Worm (Caenorhabditis elegans) whole organism, late embryonic: ENCODE data around the gene taf-13.

Experiments
- C08G9.2 ChIP-seq: sonication (generic microtip); optimal IDR thresholded peaks from 2 replicates; lab custom pipeline; 2016; ENCODE audit warnings: mild to moderate bottlenecking, missing genetic modification characterization, moderate library complexity, missing compliant biosample characterization
- F13H6.1 ChIP-seq: sonication (generic microtip); optimal IDR thresholded peaks from 2 replicates; lab custom pipeline; 2016; ENCODE audit warnings: missing genetic modification characterization, missing compliant biosample characterization
- K02D7.2 ChIP-seq: sonication (generic microtip); optimal IDR thresholded peaks from 2 replicates; lab custom pipeline; 2017; ENCODE audit warnings: mild to moderate bottlenecking, missing genetic modification characterization, missing compliant biosample characterization
- K09A11.1 ChIP-seq: sonication (generic microtip); optimal IDR thresholded peaks from 2 replicates; lab custom pipeline; 2017; ENCODE audit warnings: antibody characterized with exemption, mild to moderate bottlenecking, missing genetic modification characterization, missing compliant biosample characterization; ENCODE audit not compliant: insufficient read depth
- ceh-19 ChIP-seq: fragments of 200-800 bp; sonication (Bioruptor generic); optimal IDR thresholded peaks from 2 replicates; lab custom pipeline; 2018; ENCODE audit warnings: mild to moderate bottlenecking, missing genetic modification characterization, missing compliant biosample characterization
- ceh-24 ChIP-seq: sonication (generic microtip); optimal IDR thresholded peaks from 2 replicates; lab custom pipeline; 2016; ENCODE audit warnings: mild to moderate bottlenecking, missing genetic modification characterization, missing compliant biosample characterization
- ceh-30 ChIP-seq: fragments of 150-350 bp; optimal IDR thresholded peaks from 2 replicates; lab custom pipeline; 2014; ENCODE audit warnings: missing biosample characterization, missing genetic modification characterization
- ceh-31 ChIP-seq: sonication (generic microtip); optimal IDR thresholded peaks from 2 replicates; lab custom pipeline; 2016; ENCODE audit warnings: missing genetic modification characterization, missing compliant biosample characterization
- ceh-6 ChIP-seq: fragments of 200-800 bp; sonication (Bioruptor generic); optimal IDR thresholded peaks from 2 replicates; lab custom pipeline; 2018; ENCODE audit warnings: mild to moderate bottlenecking, missing genetic modification characterization, missing compliant biosample characterization
- dmd-4 ChIP-seq: sonication (generic microtip); optimal IDR thresholded peaks from 2 replicates; lab custom pipeline; 2016; ENCODE audit warnings: borderline replicate concordance, missing genetic modification characterization, missing compliant biosample characterization
- elt-2 ChIP-seq: sonication (generic microtip); optimal IDR thresholded peaks from 2 replicates; lab custom pipeline; 2016; ENCODE audit warnings: missing genetic modification reagents, missing genetic modification characterization, missing compliant biosample characterization
- elt-4 ChIP-seq: sonication (generic microtip); optimal IDR thresholded peaks from 2 replicates; lab custom pipeline; 2016; ENCODE audit warnings: missing genetic modification characterization, missing compliant biosample characterization
- eyg-1 ChIP-seq: sonication (generic microtip); optimal IDR thresholded peaks from 2 replicates; lab custom pipeline; 2016; ENCODE audit warnings: missing genotype, missing genetic modification characterization, missing compliant biosample characterization
- fax-1 ChIP-seq: sonication (generic microtip); optimal IDR thresholded peaks from 2 replicates; lab custom pipeline; 2016; ENCODE audit warnings: missing genotype, missing genetic modification characterization, missing compliant biosample characterization
- fkh-6 ChIP-seq: sonication (generic microtip); optimal IDR thresholded peaks from 2 replicates; lab custom pipeline; 2016; ENCODE audit warnings: missing genetic modification characterization, missing compliant biosample characterization
- gmeb-2 ChIP-seq: sonication (generic microtip); optimal IDR thresholded peaks from 2 replicates; lab custom pipeline; 2016; ENCODE audit warnings: missing genetic modification characterization, inconsistent platforms, missing compliant biosample characterization
- hlh-6 ChIP-seq: sonication (generic microtip); optimal IDR thresholded peaks from 2 replicates; lab custom pipeline; 2016; ENCODE audit warnings: missing genotype, missing genetic modification characterization, missing compliant biosample characterization
- hlh-8 ChIP-seq: sonication (generic microtip); optimal IDR thresholded peaks from 2 replicates; lab custom pipeline; 2016; ENCODE audit warnings: missing genotype, missing genetic modification characterization, missing compliant biosample characterization
- lim-6 ChIP-seq: sonication (generic microtip); optimal IDR thresholded peaks from 2 replicates; lab custom pipeline; 2016; ENCODE audit warnings: missing genetic modification characterization, missing compliant biosample characterization
- lin-11 ChIP-seq: fragments of 200-800 bp; sonication (Bioruptor generic); optimal IDR thresholded peaks from 2 replicates; lab custom pipeline; 2018; ENCODE audit warnings: mild to moderate bottlenecking, missing genetic modification characterization, missing compliant biosample characterization
- madf-2 ChIP-seq: sonication (generic microtip); optimal IDR thresholded peaks from 2 replicates; lab custom pipeline; 2017; ENCODE audit warnings: missing genetic modification characterization, missing compliant biosample characterization
- mec-3 ChIP-seq: sonication (generic microtip); optimal IDR thresholded peaks from 2 replicates; lab custom pipeline; 2016; ENCODE audit warnings: borderline replicate concordance, missing genetic modification characterization, missing compliant biosample characterization
- npax-4 ChIP-seq: sonication (generic microtip); optimal IDR thresholded peaks from 2 replicates; lab custom pipeline; 2016; ENCODE audit warnings: missing genetic modification characterization, missing compliant biosample characterization
- pag-3 ChIP-seq: sonication (generic microtip); optimal IDR thresholded peaks from 2 replicates; lab custom pipeline; 2016; ENCODE audit warnings: missing compliant biosample characterization, missing genetic modification characterization, borderline replicate concordance
- pax-1 ChIP-seq: fragments of 150-350 bp; optimal IDR thresholded peaks from 2 replicates; lab custom pipeline; 2014; ENCODE audit warnings: missing biosample characterization, missing genetic modification characterization
- pha-4 ChIP-seq: fragments of 150-350 bp; optimal IDR thresholded peaks from 2 replicates; lab custom pipeline; 2018; ENCODE audit warnings: missing biosample characterization, missing genetic modification reagents, missing genetic modification characterization
- pros-1 ChIP-seq: fragments of 150-350 bp; optimal IDR thresholded peaks from 2 replicates; lab custom pipeline; 2014; ENCODE audit warnings: missing biosample characterization, missing genetic modification reagents, missing genetic modification characterization
- rnt-1 ChIP-seq: sonication (generic microtip); optimal IDR thresholded peaks from 2 replicates; lab custom pipeline; 2016; ENCODE audit warnings: missing genetic modification characterization, missing compliant biosample characterization
- sox-2 ChIP-seq: fragments of 200-800 bp; sonication (Bioruptor generic); IDR thresholded peaks from 2 replicates; pipeline ENCODE4 v1.3.6; 2022; ENCODE audit warnings: missing genetic modification reagents, missing genetic modification characterization, missing compliant biosample characterization
- sox-4 ChIP-seq: sonication (generic microtip); optimal IDR thresholded peaks from 2 replicates; lab custom pipeline; 2017; ENCODE audit warnings: mild to moderate bottlenecking, missing genetic modification characterization, inconsistent platforms, missing compliant biosample characterization
- syd-9 ChIP-seq: sonication (generic microtip); optimal IDR thresholded peaks from 2 replicates; lab custom pipeline; 2016; ENCODE audit warnings: mild to moderate bottlenecking, missing genetic modification characterization, moderate library complexity, missing compliant biosample characterization
- unc-3 ChIP-seq, 2 experiments: fragments of 200-800 bp in 1 of 2; sonication (Bioruptor generic) in 1 of 2; sonication (generic microtip) in 1 of 2; conservative IDR thresholded peaks in 1 of 2; optimal IDR thresholded peaks in 1 of 2; 2 replicates each; pipeline versions ENCODE4 v1.3.6 to Lab custom; 2016 to 2022; ENCODE audit warnings: missing compliant biosample characterization in 2 of 2, missing genetic modification characterization in 2 of 2, missing genetic modification reagents in 1 of 2
- unc-42 ChIP-seq: sonication (generic microtip); optimal IDR thresholded peaks from 2 replicates; lab custom pipeline; 2016; ENCODE audit warnings: missing genotype, missing genetic modification characterization, missing compliant biosample characterization
- unc-55 ChIP-seq: sonication (generic microtip); optimal IDR thresholded peaks from 2 replicates; lab custom pipeline; 2017; ENCODE audit warnings: missing biosample characterization, missing genetic modification reagents, missing genetic modification characterization
- unc-86 ChIP-seq: sonication (generic microtip); optimal IDR thresholded peaks from 2 replicates; lab custom pipeline; 2016; ENCODE audit warnings: missing genetic modification characterization, missing compliant biosample characterization
- zip-5 ChIP-seq: sonication (generic microtip); optimal IDR thresholded peaks from 2 replicates; lab custom pipeline; 2016; ENCODE audit warnings: missing genetic modification characterization, missing compliant biosample characterization

taf-13 gene

DNA sequence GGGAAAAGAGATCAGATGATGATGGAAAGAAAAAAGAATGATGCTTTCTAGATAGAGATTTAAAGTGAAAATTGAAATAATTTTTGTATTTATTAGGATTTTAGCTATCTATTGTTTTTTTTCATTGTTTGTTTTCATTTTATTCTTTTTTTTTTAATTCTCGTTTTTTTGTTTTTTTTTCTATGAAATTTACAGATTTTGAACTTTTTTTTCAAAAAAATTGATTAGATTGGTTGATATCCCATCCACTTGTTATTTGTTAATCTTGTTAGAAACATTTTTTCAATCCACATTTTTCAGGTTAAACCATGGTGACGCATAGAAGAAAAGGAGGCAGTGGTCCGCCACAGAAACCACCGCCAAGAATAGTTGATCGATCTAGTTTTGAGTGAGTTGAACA lies 21.4 kb downstream of the taf-13 start, which contains the start of gene algn-9:
Gene algn-9 (plus strand): TSS at position 301 of the 400 bp plus-strand sequence.
- TF ChIP-seq sox-2 (no peak), madf-2 (no peak), C08G9.2 (tag; lab: Kevin White, UChicago) (no peak), lim-6 (tag; lab: Kevin White, UChicago) (no peak), ceh-19 (no peak), syd-9 (tag; lab: Kevin White, UChicago) (no peak), eyg-1 (tag; lab: Kevin White, UChicago) (no peak), unc-55 (GFP tag; lab: Kevin White, UChicago) (no peak), ceh-24 (no peak), unc-3 (GFP tag; conservative IDR thresholded peaks at IDR 0.05; lab: Robert Waterston, UW) (no peak), unc-3 (tag; optimal IDR thresholded peaks at IDR 0.05; lab: Kevin White, UChicago) (no peak), unc-86 (tag; lab: Kevin White, UChicago) (no peak), unc-42 (tag; lab: Kevin White, UChicago) (no peak), ceh-31 (tag; lab: Kevin White, UChicago) (no peak), pag-3 (tag; lab: Kevin White, UChicago) (no peak), pha-4 (tag; lab: Kevin White, UChicago) (no peak)
- TF ChIP-seq, all 69 proteins: peak for 0

DNA sequence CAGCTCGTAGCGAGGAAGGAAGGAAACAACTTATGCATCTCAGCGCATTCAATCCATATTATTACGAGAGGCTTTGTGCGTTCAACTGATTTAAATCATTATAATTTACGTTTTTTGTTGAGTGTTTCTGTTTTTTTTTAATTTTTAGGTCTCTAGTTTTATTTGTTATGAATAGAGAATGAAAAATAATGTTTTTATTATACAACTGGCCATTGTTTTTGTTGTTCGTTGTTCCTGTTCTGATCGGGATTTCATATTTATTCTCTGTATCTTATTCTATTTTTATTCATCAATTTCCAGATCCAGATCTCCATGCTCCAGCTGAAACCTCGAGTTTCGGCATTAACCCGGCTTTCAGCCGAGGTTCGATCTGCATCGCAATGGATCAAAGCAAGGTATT lies 23.1 kb downstream of the taf-13 start, which contains the start of gene mrps-22:
Gene mrps-22 (plus strand): TSS at position 301 of the 400 bp plus-strand sequence.
- TF ChIP-seq ceh-6 (no peak), fkh-6 (tag; lab: Kevin White, UChicago) (no peak), npax-4 (no peak), gmeb-2 (tag; lab: Kevin White, UChicago) (no peak), hlh-6 (tag; lab: Kevin White, UChicago) (no peak), K09A11.1 (tag; lab: Kevin White, UChicago) (no peak), pax-1 (tag; lab: Kevin White, UChicago) (no peak), dmd-4 (tag; lab: Kevin White, UChicago) (no peak), F13H6.1 (tag; lab: Kevin White, UChicago) (no peak)

DNA sequence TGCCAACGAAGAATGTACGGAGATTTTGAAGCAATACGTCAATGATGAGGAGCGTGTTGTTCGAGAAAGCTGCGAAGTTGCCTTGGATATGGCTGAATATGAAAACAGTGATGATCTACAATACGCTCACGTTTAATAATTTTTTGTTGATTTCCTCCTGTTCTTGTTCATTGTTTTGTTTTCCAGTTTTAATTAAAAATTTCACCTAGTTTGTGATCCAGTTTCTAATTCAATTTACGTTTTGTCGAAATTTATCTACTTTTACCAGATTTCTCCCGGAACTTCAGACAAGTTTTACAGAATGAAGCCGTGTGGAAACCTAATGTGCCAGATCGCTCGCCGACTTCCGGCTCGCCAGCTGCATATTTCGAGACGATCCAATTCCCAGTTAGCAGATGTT lies 24.6 kb downstream of the taf-13 start, which contains the start of gene dap-3:
Gene dap-3 (plus strand): TSS at position 301 of the 400 bp plus-strand sequence.
- TF ChIP-seq elt-2 (tag; lab: Kevin White, UChicago) = no peak
- no peak for TF ChIP-seq elt-4
- no peak for TF ChIP-seq lin-11 (tag; lab: Kevin White, UChicago)
- TF ChIP-seq sox-2 = no peak
- TF ChIP-seq ceh-30 (tag; lab: Kevin White, UChicago) = no peak
- no peak for TF ChIP-seq hlh-6 (tag; lab: Kevin White, UChicago)
- no peak for TF ChIP-seq zip-5 (tag; lab: Kevin White, UChicago)

DNA sequence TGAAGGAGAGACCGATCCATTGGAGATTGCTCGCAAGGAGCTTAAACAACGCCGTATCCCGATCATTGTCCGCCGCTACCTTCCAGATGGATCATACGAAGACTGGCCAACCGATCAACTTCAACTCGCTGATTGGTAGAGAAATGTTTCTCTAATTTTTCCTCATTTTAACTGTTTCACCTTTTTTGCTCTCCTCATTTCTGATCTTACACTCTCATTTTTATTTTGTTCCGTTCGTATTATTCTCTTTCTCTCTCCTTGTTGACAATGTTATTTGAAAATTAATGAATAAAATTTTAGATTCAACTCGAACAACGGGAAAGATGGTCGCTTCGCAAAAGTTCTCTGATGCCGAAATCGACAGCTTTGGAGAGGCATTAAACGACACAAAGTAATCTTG lies 25.8 kb downstream of the taf-13 start, which contains the start of gene dohh-1:
Gene dohh-1 (plus strand): TSS at position 301 of the 400 bp plus-strand sequence.
- no peak for TF ChIP-seq syd-9 (tag; lab: Kevin White, UChicago)
- no peak for TF ChIP-seq pros-1 (tag; lab: Kevin White, UChicago)
- TF ChIP-seq K02D7.2 (tag; lab: Kevin White, UChicago) = no peak
- no peak for TF ChIP-seq sox-4 (tag; lab: Kevin White, UChicago)
- TF ChIP-seq rnt-1 (tag; lab: Kevin White, UChicago) = no peak
- no peak for TF ChIP-seq mec-3 (tag; lab: Kevin White, UChicago)
- no peak for TF ChIP-seq fax-1 (tag; lab: Kevin White, UChicago)
- TF ChIP-seq hlh-8 (tag; lab: Kevin White, UChicago) = no peak
